Worm (Caenorhabditis elegans) whole organism, L1 larva: ENCODE data around the gene nhr-92.

Experiments
- C04F5.9 ChIP-seq: sonication (generic microtip); optimal IDR thresholded peaks from 2 replicates; lab custom pipeline; 2016; ENCODE audit warnings: missing genetic modification characterization, missing compliant biosample characterization
- C16A3.4 ChIP-seq: fragments of 150-350 bp; optimal IDR thresholded peaks from 2 replicates; lab custom pipeline; 2014; ENCODE audit warnings: missing biosample characterization, missing genetic modification characterization
- Y116A8C.19 ChIP-seq: sonication (generic microtip); optimal IDR thresholded peaks from 2 replicates; lab custom pipeline; 2016; ENCODE audit warnings: missing compliant biosample characterization, missing genetic modification characterization, borderline replicate concordance
- blmp-1 ChIP-seq: fragments of 150-350 bp; optimal IDR thresholded peaks from 2 replicates; lab custom pipeline; 2014; ENCODE audit warnings: missing biosample characterization, missing genetic modification characterization
- ceh-63 ChIP-seq: fragments of 200-800 bp; sonication (Bioruptor generic); optimal IDR thresholded peaks from 2 replicates; lab custom pipeline; 2018; ENCODE audit warnings: mild to moderate bottlenecking, missing genetic modification characterization, missing compliant biosample characterization
- ceh-8 ChIP-seq: fragments of 200-800 bp; sonication (Bioruptor generic); optimal IDR thresholded peaks from 2 replicates; lab custom pipeline; 2018; ENCODE audit warnings: mild to moderate bottlenecking, missing genetic modification characterization, moderate library complexity, missing compliant biosample characterization
- ceh-90 ChIP-seq: sonication (generic microtip); optimal IDR thresholded peaks from 2 replicates; lab custom pipeline; 2016; ENCODE audit warnings: missing genetic modification characterization, missing compliant biosample characterization
- dpl-1 ChIP-seq, 3 experiments: fragments of 150-350 bp in 2 of 3; sonication (generic microtip) in 1 of 3; optimal IDR thresholded peaks; 2 replicates each; lab custom pipeline; 2014 to 2017; ENCODE audit warnings: missing biosample characterization in 3 of 3, missing genetic modification characterization in 3 of 3, missing genetic modification reagents in 3 of 3
- dsc-1 ChIP-seq: sonication (generic microtip); optimal IDR thresholded peaks from 2 replicates; lab custom pipeline; 2016; ENCODE audit warnings: mild to moderate bottlenecking, missing genetic modification characterization, missing compliant biosample characterization
- efl-3 ChIP-seq: fragments of 200-800 bp; sonication (Bioruptor generic); optimal IDR thresholded peaks from 2 replicates; lab custom pipeline; 2018; ENCODE audit warnings: mild to moderate bottlenecking, missing genetic modification characterization, missing compliant biosample characterization
- egl-13 ChIP-seq: sonication (generic microtip); optimal IDR thresholded peaks from 2 replicates; lab custom pipeline; 2016; ENCODE audit warnings: missing genotype, missing genetic modification reagents, missing genetic modification characterization, missing compliant biosample characterization
- egl-27 ChIP-seq, 2 experiments: fragments of 150-350 bp in 1 of 2; sonication (generic microtip); optimal IDR thresholded peaks; 3 replicates each; lab custom pipeline; 2017 to 2018; ENCODE audit warnings: missing biosample characterization in 2 of 2, missing genetic modification characterization in 2 of 2, missing genetic modification reagents in 2 of 2
- ets-5 ChIP-seq: fragments of 200-800 bp; sonication (Bioruptor generic); IDR thresholded peaks from 2 replicates; pipeline ENCODE4 v1.3.6; 2022; ENCODE audit warnings: missing genetic modification characterization, missing compliant biosample characterization
- fkh-8 ChIP-seq: sonication (generic microtip); optimal IDR thresholded peaks from 2 replicates; lab custom pipeline; 2016; ENCODE audit warnings: mild to moderate bottlenecking, missing genetic modification characterization, missing compliant biosample characterization
- hlh-17 ChIP-seq: fragments of 200-800 bp; sonication (Bioruptor generic); optimal IDR thresholded peaks from 2 replicates; lab custom pipeline; 2018; ENCODE audit warnings: missing genetic modification characterization, mild to moderate bottlenecking, missing compliant biosample characterization, moderate library complexity, borderline replicate concordance
- hpl-2 ChIP-seq: fragments of 150-350 bp; optimal IDR thresholded peaks from 2 replicates; lab custom pipeline; 2014; ENCODE audit warnings: missing biosample characterization, missing genetic modification reagents, missing genetic modification characterization
- irx-1 ChIP-seq: sonication (generic microtip); optimal IDR thresholded peaks from 2 replicates; lab custom pipeline; 2016; ENCODE audit warnings: missing genetic modification characterization, missing compliant biosample characterization
- lin-15B ChIP-seq: fragments of 150-350 bp; sonication (generic microtip); optimal IDR thresholded peaks from 3 replicates; lab custom pipeline; 2014; ENCODE audit warnings: missing biosample characterization, missing genetic modification characterization
- lin-35 ChIP-seq, 2 experiments: fragments of 150-350 bp; optimal IDR thresholded peaks; 2 replicates each; lab custom pipeline; 2014; ENCODE audit warnings: missing biosample characterization in 2 of 2, missing genetic modification characterization in 2 of 2, missing genetic modification reagents in 2 of 2
- lin-39 ChIP-seq: fragments of 150-350 bp; optimal IDR thresholded peaks from 2 replicates; lab custom pipeline; 2014; ENCODE audit warnings: missing biosample characterization, missing genetic modification reagents, missing genetic modification characterization
- lir-3 ChIP-seq: sonication (generic microtip); optimal IDR thresholded peaks from 2 replicates; lab custom pipeline; 2016; ENCODE audit warnings: mild to moderate bottlenecking, missing genetic modification characterization, moderate library complexity, missing compliant biosample characterization; ENCODE audit not compliant: poor library complexity
- lsy-2 ChIP-seq, 2 experiments: fragments of 150-350 bp; optimal IDR thresholded peaks; 2 replicates each; lab custom pipeline; 2014; ENCODE audit warnings: missing biosample characterization in 2 of 2, missing genetic modification characterization in 2 of 2
- mef-2 ChIP-seq: fragments of 150-350 bp; optimal IDR thresholded peaks from 2 replicates; lab custom pipeline; 2014; ENCODE audit warnings: missing biosample characterization, missing genetic modification characterization
- nhr-19 ChIP-seq: fragments of 200-800 bp; sonication (Bioruptor generic); conservative IDR thresholded peaks from 2 replicates; pipeline ENCODE4 v1.3.6; 2022; ENCODE audit warnings: missing genetic modification characterization, missing compliant biosample characterization
- nhr-20 ChIP-seq: sonication (generic microtip); optimal IDR thresholded peaks from 2 replicates; lab custom pipeline; 2016; ENCODE audit warnings: mild to moderate bottlenecking, missing genetic modification characterization, missing compliant biosample characterization
- nhr-237 ChIP-seq: fragments of 150-350 bp; optimal IDR thresholded peaks from 2 replicates; lab custom pipeline; 2014; ENCODE audit warnings: missing biosample characterization, missing genetic modification characterization
- nhr-76 ChIP-seq: sonication (generic microtip); optimal IDR thresholded peaks from 2 replicates; lab custom pipeline; 2017; ENCODE audit warnings: missing biosample characterization, missing genetic modification characterization
- nhr-84 ChIP-seq: sonication (generic microtip); optimal IDR thresholded peaks from 2 replicates; lab custom pipeline; 2017; ENCODE audit warnings: missing biosample characterization, missing genetic modification characterization
- nhr-85 ChIP-seq: sonication (generic microtip); peaks from one replicate; lab custom pipeline; 2016; ENCODE audit warnings: missing genetic modification characterization, inconsistent platforms, missing compliant biosample characterization
- nhr-90 ChIP-seq: sonication (generic microtip); optimal IDR thresholded peaks from 2 replicates; lab custom pipeline; 2016; ENCODE audit warnings: mild to moderate bottlenecking, missing genetic modification characterization, missing compliant biosample characterization; ENCODE audit not compliant: poor library complexity
- pag-3 ChIP-seq: sonication (generic microtip); optimal IDR thresholded peaks from 2 replicates; lab custom pipeline; 2017; ENCODE audit warnings: missing genetic modification characterization, mild to moderate bottlenecking, missing compliant biosample characterization, antibody characterized with exemption, borderline replicate concordance; ENCODE audit not compliant: insufficient read depth
- pax-3 ChIP-seq: fragments of 200-800 bp; sonication (Bioruptor generic); optimal IDR thresholded peaks from 2 replicates; lab custom pipeline; 2018; ENCODE audit warnings: mild to moderate bottlenecking, missing genetic modification characterization, moderate library complexity, missing compliant biosample characterization
- rnt-1 ChIP-seq: sonication (generic microtip); optimal IDR thresholded peaks from 2 replicates; lab custom pipeline; 2016; ENCODE audit warnings: mild to moderate bottlenecking, missing genetic modification characterization, moderate library complexity, missing compliant biosample characterization
- skn-1 ChIP-seq: fragments of 150-350 bp; optimal IDR thresholded peaks from 2 replicates; lab custom pipeline; 2014; ENCODE audit warnings: missing biosample characterization, missing genetic modification characterization
- snpc-4 ChIP-seq: fragments of 150-350 bp; optimal IDR thresholded peaks from 2 replicates; lab custom pipeline; 2014; ENCODE audit warnings: missing biosample characterization, missing genetic modification characterization
- snu-23 ChIP-seq: sonication (generic microtip); optimal IDR thresholded peaks from 2 replicates; lab custom pipeline; 2016; ENCODE audit warnings: missing genetic modification characterization, missing compliant biosample characterization
- sptf-1 ChIP-seq: fragments of 150-350 bp; optimal IDR thresholded peaks from 2 replicates; lab custom pipeline; 2014; ENCODE audit warnings: missing biosample characterization, missing genetic modification characterization
- swsn-7 ChIP-seq: sonication (generic microtip); optimal IDR thresholded peaks from 2 replicates; lab custom pipeline; 2016; ENCODE audit warnings: missing genetic modification characterization, missing compliant biosample characterization
- tlp-1 ChIP-seq: fragments of 150-350 bp; optimal IDR thresholded peaks from 2 replicates; lab custom pipeline; 2014; ENCODE audit warnings: missing biosample characterization, missing genetic modification characterization
- unc-130 ChIP-seq: fragments of 150-350 bp; optimal IDR thresholded peaks from 2 replicates; lab custom pipeline; 2017; ENCODE audit warnings: missing biosample characterization, missing genetic modification characterization, inconsistent platforms
- unc-30 ChIP-seq: sonication (generic microtip); optimal IDR thresholded peaks from 2 replicates; lab custom pipeline; 2017; ENCODE audit warnings: missing biosample characterization, missing genetic modification characterization
- unc-62 ChIP-seq: fragments of 150-350 bp; optimal IDR thresholded peaks from 2 replicates; lab custom pipeline; 2014; ENCODE audit warnings: missing biosample characterization, missing genetic modification reagents, missing genetic modification characterization
- unc-98 ChIP-seq: fragments of 200-800 bp; sonication (Bioruptor generic); IDR thresholded peaks from 2 replicates; pipeline ENCODE4 v1.3.6; 2022; ENCODE audit warnings: missing genetic modification characterization, missing compliant biosample characterization
- xbp-1 ChIP-seq: sonication (generic microtip); optimal IDR thresholded peaks from 2 replicates; lab custom pipeline; 2016; ENCODE audit warnings: missing genetic modification characterization, missing compliant biosample characterization
- zag-1 ChIP-seq: fragments of 150-350 bp; optimal IDR thresholded peaks from 2 replicates; lab custom pipeline; 2014; ENCODE audit warnings: missing biosample characterization, missing genetic modification characterization
- ztf-11 ChIP-seq, 2 experiments: sonication (generic microtip); optimal IDR thresholded peaks; 2 replicates each; lab custom pipeline; 2016 to 2017; ENCODE audit warnings: missing genetic modification characterization in 2 of 2, missing biosample characterization in 1 of 2, missing compliant biosample characterization in 1 of 2

The nhr-92 gene

ce11 chrIV:1595802-1596201 lies 24.1 kb upstream of the nhr-92 start, which contains the start of gene npp-8 (continued):
- TF ChIP-seq efl-3 (GFP tag; lab: Kevin White, UChicago): peak; percentile 73
- peak; percentile 86 for TF ChIP-seq egl-13 (tag; lab: Kevin White, UChicago)
- TF ChIP-seq nhr-19 (GFP tag; lab: Robert Waterston, UW): peak; percentile 89
- TF ChIP-seq xbp-1 (tag; lab: Kevin White, UChicago): peak; percentile 91
- peak; percentile 84 for TF ChIP-seq unc-130
- TF ChIP-seq snpc-4 (tag; lab: Kevin White, UChicago): peak; percentile 65
- peak; percentile 32 to 80 for TF ChIP-seq ztf-11 (tag; optimal IDR thresholded peaks at IDR 0.05; lab: Kevin White, UChicago)
- TF ChIP-seq C04F5.9 (tag; lab: Kevin White, UChicago): peak; percentile 78
- no peak for TF ChIP-seq unc-62
- no peak for TF ChIP-seq unc-30 (tag; lab: Kevin White, UChicago)
- TF ChIP-seq egl-27 (tag; optimal IDR thresholded peaks at IDR 0.05; lab: Kevin White, UChicago): no peak
- TF ChIP-seq blmp-1 (tag; lab: Kevin White, UChicago): peak; percentile 52
- TF ChIP-seq unc-98: peak; percentile 51; the same call in 1 of the 2 replicates
- TF ChIP-seq nhr-76: peak; percentile 10
- no peak for TF ChIP-seq pag-3 (tag; lab: Kevin White, UChicago)
- peak; percentile 80 for TF ChIP-seq lin-15B
- peak; percentile 50 for TF ChIP-seq hpl-2 (GFP tag; lab: Kevin White, UChicago)
- TF ChIP-seq ceh-90: peak; percentile 72
- peak; percentile 82 to 85 (median 83) for TF ChIP-seq dpl-1 (GFP tag; optimal IDR thresholded peaks at IDR 0.05; lab: Kevin White, UChicago)
- no peak for TF ChIP-seq ets-5 (GFP tag; lab: Robert Waterston, UW)
- no peak for TF ChIP-seq sptf-1 (tag; lab: Kevin White, UChicago)
- peak; percentile 79 for TF ChIP-seq C16A3.4 (tag; lab: Kevin White, UChicago)
- TF ChIP-seq nhr-90: no peak
- peak; percentile 86 to 88 for TF ChIP-seq lsy-2 (tag; optimal IDR thresholded peaks at IDR 0.05; lab: Kevin White, UChicago)
- no peak for TF ChIP-seq zag-1 (tag; lab: Kevin White, UChicago)
- TF ChIP-seq nhr-85: peak; percentile 91
- TF ChIP-seq lin-39: peak; percentile 55
- TF ChIP-seq skn-1: peak; percentile 88
- TF ChIP-seq snu-23 (GFP tag; lab: Kevin White, UChicago): peak; percentile 94
- TF ChIP-seq ceh-63 (GFP tag; lab: Kevin White, UChicago): no peak
- no peak for TF ChIP-seq nhr-237 (tag; lab: Kevin White, UChicago)
- peak; percentile 81 for TF ChIP-seq irx-1 (tag; lab: Kevin White, UChicago)
- TF ChIP-seq rnt-1 (tag; lab: Kevin White, UChicago): peak; percentile 97
- TF ChIP-seq nhr-84: no peak
- TF ChIP-seq pax-3 (tag; lab: Kevin White, UChicago): peak; percentile 64
- TF ChIP-seq Y116A8C.19: no peak
- peak; percentile 91 for TF ChIP-seq swsn-7 (tag; lab: Kevin White, UChicago)
- TF ChIP-seq hlh-17 (GFP tag; lab: Kevin White, UChicago): no peak
- TF ChIP-seq lir-3 (tag; lab: Kevin White, UChicago): no peak
- no peak for TF ChIP-seq tlp-1 (tag; lab: Kevin White, UChicago)
- TF ChIP-seq fkh-8 (tag; lab: Kevin White, UChicago): peak; percentile 87

ce11 chrIV:1597018-1597417 lies 22.9 kb upstream of the nhr-92 start, which contains the start of gene ced-2:
TSS of gene ced-2 (plus strand) at chrIV:1597318.
- TF ChIP-seq lin-35 (GFP tag; optimal IDR thresholded peaks at IDR 0.05; lab: Kevin White, UChicago) (no peak), nhr-76 (no peak), mef-2 (no peak), dsc-1 (tag; lab: Kevin White, UChicago) (no peak), nhr-20 (no peak), ceh-8 (GFP tag; lab: Kevin White, UChicago) (no peak), ceh-90 (no peak), C16A3.4 (tag; lab: Kevin White, UChicago) (no peak)
- TF ChIP-seq, all 84 proteins: peak for 0
